Worm (Caenorhabditis elegans) whole organism, L2 larva: Measurements from ENCODE around the gene tmem-131.

Experiments used
- alr-1 ChIP-seq: fragments of 150-350 bp; optimal IDR thresholded peaks from 2 replicates; lab custom pipeline; 2014; ENCODE audit warnings: missing biosample characterization, missing genetic modification characterization
- ama-1 ChIP-seq: fragments of 150-350 bp; optimal IDR thresholded peaks from 2 replicates; lab custom pipeline; 2018; ENCODE audit warnings: inconsistent platforms
- blmp-1 ChIP-seq: sonication (generic microtip); optimal IDR thresholded peaks from 2 replicates; lab custom pipeline; 2017; ENCODE audit warnings: missing genetic modification characterization, mild to moderate bottlenecking, missing compliant biosample characterization, antibody characterized with exemption, moderate library complexity; ENCODE audit not compliant: insufficient read depth
- fos-1 ChIP-seq: fragments of 150-350 bp; optimal IDR thresholded peaks from 2 replicates; lab custom pipeline; 2014; ENCODE audit warnings: missing biosample characterization, missing genetic modification characterization
- lin-13 ChIP-seq: fragments of 150-350 bp; optimal IDR thresholded peaks from 2 replicates; lab custom pipeline; 2014; ENCODE audit warnings: missing biosample characterization, missing genetic modification reagents, missing genetic modification characterization
- lin-39 ChIP-seq: fragments of 150-350 bp; optimal IDR thresholded peaks from 2 replicates; lab custom pipeline; 2014; ENCODE audit warnings: missing biosample characterization, missing genetic modification reagents, missing genetic modification characterization
- nhr-11 ChIP-seq: fragments of 150-350 bp; optimal IDR thresholded peaks from 2 replicates; lab custom pipeline; 2014; ENCODE audit warnings: missing biosample characterization, missing genetic modification characterization
- nhr-12 ChIP-seq: fragments of 150-350 bp; optimal IDR thresholded peaks from 2 replicates; lab custom pipeline; 2014; ENCODE audit warnings: missing biosample characterization, missing genetic modification characterization
- unc-55 ChIP-seq: fragments of 150-350 bp; sonication (generic microtip); optimal IDR thresholded peaks from 3 replicates; lab custom pipeline; 2014; ENCODE audit warnings: missing biosample characterization, missing genetic modification reagents, missing genetic modification characterization
- ztf-11 ChIP-seq: sonication (generic microtip); optimal IDR thresholded peaks from 2 replicates; lab custom pipeline; 2017; ENCODE audit warnings: missing biosample characterization, missing genetic modification characterization

DNA sequence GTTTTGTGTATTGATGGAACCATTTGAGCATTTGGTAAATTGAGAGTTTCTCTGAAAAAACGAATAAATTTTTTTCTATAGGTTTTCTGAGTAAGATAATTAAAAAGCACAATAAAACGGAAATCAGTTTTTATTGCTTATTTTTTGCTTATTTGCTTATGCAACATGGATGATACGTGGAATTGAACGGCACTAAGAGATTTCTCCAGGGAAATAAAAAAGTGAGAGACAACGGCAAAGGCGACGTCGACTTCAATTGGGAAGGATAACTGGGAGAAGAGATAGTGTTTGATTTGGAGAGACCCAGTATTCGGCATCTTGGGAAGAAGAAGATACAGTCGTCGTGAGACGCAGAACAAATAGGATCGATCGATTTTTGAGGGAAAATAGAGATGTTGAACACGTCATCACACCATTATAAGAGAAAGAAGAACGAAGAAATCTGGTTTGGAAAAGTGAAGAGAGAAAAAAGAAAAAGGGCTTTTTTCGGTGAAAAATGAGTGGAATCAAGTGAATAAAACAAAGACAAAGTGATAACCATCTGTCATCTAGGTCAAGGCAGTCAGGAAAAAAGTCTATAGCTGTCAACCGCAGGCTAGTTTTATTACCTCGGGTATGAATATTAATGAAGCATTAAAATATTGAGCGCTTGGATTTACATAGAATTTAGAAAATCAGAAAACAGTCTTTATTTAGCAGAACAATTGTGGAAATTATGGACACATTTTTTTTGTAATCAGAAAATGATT lies at the start of gene tmem-131:
- TF ChIP-seq lin-39 (tag; lab: Kevin White, UChicago), result no peak
- TF ChIP-seq ztf-11 (tag; lab: Kevin White, UChicago), result no peak
- TF ChIP-seq nhr-11 (tag; lab: Kevin White, UChicago), result no peak
- no peak for TF ChIP-seq nhr-12 (tag; lab: Kevin White, UChicago)
- no peak for TF ChIP-seq alr-1 (tag; lab: Kevin White, UChicago)
- TF ChIP-seq fos-1 (tag; lab: Kevin White, UChicago), result peak; percentile 34
- peak; percentile 20 for TF ChIP-seq blmp-1 (tag; lab: Kevin White, UChicago)
- no peak for TF ChIP-seq lin-13 (GFP tag; lab: Kevin White, UChicago)
- TF ChIP-seq unc-55 (GFP tag; lab: Kevin White, UChicago), result no peak
- TF ChIP-seq ama-1 (lab: Kevin White, UChicago), result no peak
